Worm (Caenorhabditis elegans) whole organism, L2 larva: ENCODE results near the gene C44H4.8.

Experiments used
- C34F6.9 ChIP-seq: fragments of 150-350 bp; optimal IDR thresholded peaks from 2 replicates; lab custom pipeline; 2014; ENCODE audit warnings: missing biosample characterization, missing genetic modification characterization
- F13H6.1 ChIP-seq: sonication (generic microtip); optimal IDR thresholded peaks from 2 replicates; lab custom pipeline; 2016; ENCODE audit warnings: missing genetic modification characterization, missing compliant biosample characterization
- R02D3.7 ChIP-seq: fragments of 150-350 bp; optimal IDR thresholded peaks from 2 replicates; lab custom pipeline; 2014; ENCODE audit warnings: missing biosample characterization, missing genetic modification characterization
- alr-1 ChIP-seq: fragments of 150-350 bp; optimal IDR thresholded peaks from 2 replicates; lab custom pipeline; 2014; ENCODE audit warnings: missing biosample characterization, missing genetic modification characterization
- ama-1 ChIP-seq: fragments of 150-350 bp; optimal IDR thresholded peaks from 2 replicates; lab custom pipeline; 2018; ENCODE audit warnings: inconsistent platforms
- blmp-1 ChIP-seq: sonication (generic microtip); optimal IDR thresholded peaks from 2 replicates; lab custom pipeline; 2017; ENCODE audit warnings: missing genetic modification characterization, mild to moderate bottlenecking, missing compliant biosample characterization, antibody characterized with exemption, moderate library complexity; ENCODE audit not compliant: insufficient read depth
- ceh-16 ChIP-seq: fragments of 150-350 bp; optimal IDR thresholded peaks from 2 replicates; lab custom pipeline; 2014; ENCODE audit warnings: missing biosample characterization, missing genetic modification characterization
- crh-2 ChIP-seq: sonication (generic microtip); optimal IDR thresholded peaks from 2 replicates; lab custom pipeline; 2017; ENCODE audit warnings: missing biosample characterization, missing genetic modification characterization
- dmd-4 ChIP-seq: sonication (generic microtip); optimal IDR thresholded peaks from 2 replicates; lab custom pipeline; 2017; ENCODE audit warnings: missing biosample characterization, missing genetic modification characterization
- elt-1 ChIP-seq: fragments of 150-350 bp; optimal IDR thresholded peaks from 2 replicates; lab custom pipeline; 2014; ENCODE audit warnings: missing biosample characterization, missing genetic modification characterization
- fos-1 ChIP-seq: fragments of 150-350 bp; optimal IDR thresholded peaks from 2 replicates; lab custom pipeline; 2014; ENCODE audit warnings: missing biosample characterization, missing genetic modification characterization
- gmeb-1 ChIP-seq: fragments of 150-350 bp; optimal IDR thresholded peaks from 2 replicates; lab custom pipeline; 2014; ENCODE audit warnings: missing biosample characterization, missing genetic modification characterization
- lin-11 ChIP-seq: fragments of 150-350 bp; sonication (generic microtip); optimal IDR thresholded peaks from 2 replicates; lab custom pipeline; 2014; ENCODE audit warnings: missing biosample characterization, missing genetic modification characterization, inconsistent platforms, mixed read lengths
- lin-13 ChIP-seq: fragments of 150-350 bp; optimal IDR thresholded peaks from 2 replicates; lab custom pipeline; 2014; ENCODE audit warnings: missing biosample characterization, missing genetic modification reagents, missing genetic modification characterization
- lin-39 ChIP-seq: fragments of 150-350 bp; optimal IDR thresholded peaks from 2 replicates; lab custom pipeline; 2014; ENCODE audit warnings: missing biosample characterization, missing genetic modification reagents, missing genetic modification characterization
- lsy-2 ChIP-seq, 2 experiments: fragments of 150-350 bp in 1 of 2; sonication (generic microtip) in 1 of 2; optimal IDR thresholded peaks; 2 replicates each; lab custom pipeline; 2014 to 2017; ENCODE audit warnings: missing biosample characterization in 2 of 2, missing genetic modification characterization in 2 of 2
- mab-5 ChIP-seq: fragments of 150-350 bp; optimal IDR thresholded peaks from 2 replicates; lab custom pipeline; 2014; ENCODE audit warnings: missing biosample characterization, missing genetic modification characterization
- mbf-1 ChIP-seq: sonication (generic microtip); optimal IDR thresholded peaks from 2 replicates; lab custom pipeline; 2017; ENCODE audit warnings: missing biosample characterization, missing genetic modification characterization
- mdl-1 ChIP-seq, 2 experiments: fragments of 150-350 bp in 1 of 2; sonication (generic microtip) in 1 of 2; optimal IDR thresholded peaks; 2 replicates each; lab custom pipeline; 2017; ENCODE audit warnings: missing biosample characterization in 2 of 2, missing genetic modification characterization in 2 of 2
- nhr-11 ChIP-seq: fragments of 150-350 bp; optimal IDR thresholded peaks from 2 replicates; lab custom pipeline; 2014; ENCODE audit warnings: missing biosample characterization, missing genetic modification characterization
- nhr-12 ChIP-seq: fragments of 150-350 bp; optimal IDR thresholded peaks from 2 replicates; lab custom pipeline; 2014; ENCODE audit warnings: missing biosample characterization, missing genetic modification characterization
- nhr-129 ChIP-seq: fragments of 150-350 bp; optimal IDR thresholded peaks from 2 replicates; lab custom pipeline; 2014; ENCODE audit warnings: missing biosample characterization, missing genetic modification characterization
- nhr-21 ChIP-seq: fragments of 150-350 bp; optimal IDR thresholded peaks from 2 replicates; lab custom pipeline; 2014; ENCODE audit warnings: missing biosample characterization, missing genetic modification characterization
- nhr-23 ChIP-seq: fragments of 150-350 bp; optimal IDR thresholded peaks from 2 replicates; lab custom pipeline; 2014; ENCODE audit warnings: missing biosample characterization, missing genetic modification reagents, missing genetic modification characterization
- nhr-237 ChIP-seq: fragments of 150-350 bp; optimal IDR thresholded peaks from 2 replicates; lab custom pipeline; 2014; ENCODE audit warnings: missing biosample characterization, missing genetic modification characterization
- nhr-25 ChIP-seq: fragments of 150-350 bp; sonication (generic microtip); optimal IDR thresholded peaks from 3 replicates; lab custom pipeline; 2014; ENCODE audit warnings: missing biosample characterization, missing genetic modification characterization
- nhr-6 ChIP-seq: fragments of 150-350 bp; optimal IDR thresholded peaks from 2 replicates; lab custom pipeline; 2014; ENCODE audit warnings: missing biosample characterization, missing genetic modification characterization
- nhr-77 ChIP-seq: fragments of 150-350 bp; optimal IDR thresholded peaks from 2 replicates; lab custom pipeline; 2014; ENCODE audit warnings: missing biosample characterization, missing genetic modification characterization
- peb-1 ChIP-seq: fragments of 150-350 bp; optimal IDR thresholded peaks from 2 replicates; lab custom pipeline; 2014; ENCODE audit warnings: missing biosample characterization, missing genetic modification characterization
- skn-1 ChIP-seq: sonication (generic microtip); optimal IDR thresholded peaks from 2 replicates; lab custom pipeline; 2017; ENCODE audit warnings: missing biosample characterization, missing genetic modification characterization
- sma-3 ChIP-seq: sonication (generic microtip); optimal IDR thresholded peaks from 2 replicates; lab custom pipeline; 2016; ENCODE audit warnings: missing genetic modification reagents, missing genetic modification characterization, missing compliant biosample characterization
- sma-9 ChIP-seq, 2 experiments: fragments of 150-350 bp in 1 of 2; sonication (generic microtip) in 1 of 2; optimal IDR thresholded peaks; 2 replicates each; lab custom pipeline; 2014 to 2016; ENCODE audit warnings: missing genetic modification characterization in 2 of 2, mild to moderate bottlenecking in 1 of 2, missing biosample characterization in 1 of 2, missing compliant biosample characterization in 1 of 2, missing genetic modification reagents in 1 of 2, moderate library complexity in 1 of 2
- snpc-4 ChIP-seq: fragments of 150-350 bp; optimal IDR thresholded peaks from 2 replicates; lab custom pipeline; 2014; ENCODE audit warnings: missing biosample characterization, missing genetic modification characterization
- unc-55 ChIP-seq: fragments of 150-350 bp; sonication (generic microtip); optimal IDR thresholded peaks from 3 replicates; lab custom pipeline; 2014; ENCODE audit warnings: missing biosample characterization, missing genetic modification reagents, missing genetic modification characterization
- unc-62 ChIP-seq: fragments of 150-350 bp; optimal IDR thresholded peaks from 2 replicates; lab custom pipeline; 2014; ENCODE audit warnings: missing biosample characterization, missing genetic modification reagents, missing genetic modification characterization
- zag-1 ChIP-seq: fragments of 150-350 bp; optimal IDR thresholded peaks from 2 replicates; lab custom pipeline; 2014; ENCODE audit warnings: missing biosample characterization, missing genetic modification characterization
- ztf-1 ChIP-seq: fragments of 200-800 bp; sonication (Bioruptor generic); conservative IDR thresholded peaks from 2 replicates; pipeline ENCODE4 v1.3.6; 2022; ENCODE audit warnings: missing genetic modification characterization, missing compliant biosample characterization
- ztf-11 ChIP-seq: sonication (generic microtip); optimal IDR thresholded peaks from 2 replicates; lab custom pipeline; 2017; ENCODE audit warnings: missing biosample characterization, missing genetic modification characterization
- ztf-4 ChIP-seq: fragments of 150-350 bp; optimal IDR thresholded peaks from 2 replicates; lab custom pipeline; 2014; ENCODE audit warnings: missing biosample characterization, missing genetic modification characterization

Gene C44H4.8

ce11 chrX:14594825-14595224 lies at the start of gene C44H4.8:
Gene C44H4.8 (plus strand): TSS chrX:14595125.
- TF ChIP-seq lin-39 (no peak), nhr-25 (tag; lab: Kevin White, UChicago) (no peak), R02D3.7 (tag; lab: Kevin White, UChicago) (no peak), ama-1 (lab: Kevin White, UChicago) (no peak), gmeb-1 (tag; lab: Kevin White, UChicago) (no peak), lin-11 (tag; lab: Kevin White, UChicago) (no peak)

- TF ChIP-seq gmeb-1 (tag; lab: Kevin White, UChicago), result no peak
- TF ChIP-seq sma-3 (GFP tag; lab: Kevin White, UChicago), result no peak
- no peak for TF ChIP-seq mab-5 (tag; lab: Kevin White, UChicago)
- no peak for TF ChIP-seq lin-11 (tag; lab: Kevin White, UChicago)
- TF ChIP-seq dmd-4 (tag; lab: Kevin White, UChicago), result no peak
- no peak for TF ChIP-seq fos-1 (tag; lab: Kevin White, UChicago)
- TF ChIP-seq peb-1 (tag; lab: Kevin White, UChicago), result no peak
- TF ChIP-seq unc-55 (GFP tag; lab: Kevin White, UChicago), result no peak
- TF ChIP-seq nhr-237 (tag; lab: Kevin White, UChicago), result no peak
- TF ChIP-seq F13H6.1 (tag; lab: Kevin White, UChicago), result no peak
- no peak for TF ChIP-seq nhr-21 (tag; lab: Kevin White, UChicago)
- no peak for TF ChIP-seq nhr-11 (tag; lab: Kevin White, UChicago)
- no peak for TF ChIP-seq mbf-1
- no peak for TF ChIP-seq R02D3.7 (tag; lab: Kevin White, UChicago)
- TF ChIP-seq ztf-4 (tag; lab: Kevin White, UChicago), result no peak
- TF ChIP-seq elt-1, result no peak
- no peak for TF ChIP-seq zag-1 (tag; lab: Kevin White, UChicago)
- TF ChIP-seq nhr-25 (tag; lab: Kevin White, UChicago), result no peak
- TF ChIP-seq crh-2 (tag; lab: Kevin White, UChicago), result no peak
Observed at ce11 chrX:14545543-14545942, 49.4 kb upstream of the C44H4.8 start, which contains the start of gene enri-2. Gene enri-2 (plus strand): TSS chrX:14545843.

DNA sequence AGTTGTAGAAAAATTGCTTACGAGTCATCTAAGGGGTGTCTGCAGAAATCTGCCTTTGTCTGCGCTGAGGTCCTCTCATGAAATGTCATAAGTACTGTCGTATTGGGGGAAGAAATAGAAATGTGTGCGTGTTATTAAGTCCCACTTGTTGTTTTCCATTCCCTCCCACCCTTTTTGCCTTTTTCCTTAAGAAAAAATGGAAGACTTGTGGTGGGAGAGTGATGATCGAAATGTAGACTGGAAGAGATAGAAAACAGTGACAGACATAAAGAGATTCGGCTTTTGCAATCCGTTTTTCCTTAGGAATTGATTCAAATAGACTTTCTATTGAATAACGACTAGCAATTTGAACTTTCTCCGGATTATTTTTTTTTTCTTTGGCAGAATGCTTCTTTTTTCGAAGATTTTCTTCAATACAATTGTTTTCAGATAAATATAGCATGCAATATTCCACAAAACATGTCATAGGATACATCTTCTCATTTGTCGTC lies 45.2 kb upstream of the C44H4.8 start, which contains the start of gene ram-5:
TSS of gene ram-5 (plus strand) at position 441 of the 491 bp plus-strand sequence.
- TF ChIP-seq nhr-6 (tag; lab: Kevin White, UChicago) (no peak), nhr-77 (tag; lab: Kevin White, UChicago) (no peak), lsy-2 (tag; optimal IDR thresholded peaks at IDR 0.05; lab: Kevin White, UChicago) (no peak), sma-9 (GFP tag; optimal IDR thresholded peaks at IDR 0.05; lab: Kevin White, UChicago) (no peak), sma-9 (tag; optimal IDR thresholded peaks at IDR 0.05; lab: Kevin White, UChicago) (no peak), ceh-16 (tag; lab: Kevin White, UChicago) (no peak)

DNA sequence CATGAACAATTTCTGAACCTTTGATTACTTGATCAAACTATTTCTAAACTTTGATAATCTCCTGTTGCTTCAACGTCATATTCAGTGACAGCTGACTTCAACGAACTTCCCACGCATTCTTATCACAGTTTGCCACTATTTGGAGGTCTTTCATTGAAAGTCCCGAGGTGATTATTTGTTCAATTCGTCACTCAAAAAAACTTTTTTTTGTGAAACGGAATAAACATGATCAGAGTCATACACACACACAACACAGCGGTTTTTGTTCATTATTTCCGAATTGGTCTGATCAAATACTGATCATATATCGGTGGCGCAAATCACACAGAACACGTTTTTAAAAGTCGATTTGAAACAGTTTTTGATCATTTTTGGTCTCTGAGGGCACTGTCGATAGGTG lies 38.5 kb upstream of the C44H4.8 start:
- no peak for TF ChIP-seq nhr-11 (tag; lab: Kevin White, UChicago)
- TF ChIP-seq ztf-1 (GFP tag; lab: Robert Waterston, UW), result no peak
- peak; percentile 23 for TF ChIP-seq sma-9 (GFP tag; optimal IDR thresholded peaks at IDR 0.05; lab: Kevin White, UChicago)
- no peak for TF ChIP-seq sma-9 (tag; optimal IDR thresholded peaks at IDR 0.05; lab: Kevin White, UChicago)
- no peak for TF ChIP-seq mab-5 (tag; lab: Kevin White, UChicago)
- TF ChIP-seq skn-1 (tag; lab: Kevin White, UChicago), result no peak
- TF ChIP-seq ceh-16 (tag; lab: Kevin White, UChicago), result no peak
- no peak for TF ChIP-seq peb-1 (tag; lab: Kevin White, UChicago)

DNA sequence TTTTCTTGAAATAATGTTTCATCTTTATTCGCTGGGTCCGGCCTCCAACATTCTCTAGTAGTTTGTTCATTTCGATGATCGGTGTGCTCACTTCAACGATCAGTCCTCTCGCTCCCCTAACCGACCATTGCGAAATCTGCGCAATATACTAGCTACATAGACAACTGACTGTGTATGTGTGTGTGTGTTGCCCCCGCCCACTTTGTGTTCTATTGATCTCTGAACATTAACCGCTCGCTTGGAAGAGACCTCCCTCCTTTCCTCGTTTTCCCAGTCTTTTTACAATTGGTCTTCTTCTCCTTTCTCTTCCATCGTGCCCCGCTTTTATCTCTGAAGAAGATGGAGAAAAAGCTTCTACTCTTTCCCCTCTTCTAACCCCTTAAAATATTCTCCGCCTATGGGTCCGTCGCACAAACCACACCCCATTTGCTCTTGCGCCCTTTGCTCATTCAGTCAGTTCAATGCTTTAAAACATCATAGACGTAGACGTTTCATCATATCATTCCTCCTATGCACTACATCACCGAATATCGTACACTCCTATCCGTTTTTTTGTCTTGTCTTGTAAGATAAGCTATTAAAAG lies 37.5 kb upstream of the C44H4.8 start:
- TF ChIP-seq alr-1 (tag; lab: Kevin White, UChicago), result no peak
- TF ChIP-seq ama-1 (lab: Kevin White, UChicago), result no peak
- TF ChIP-seq ztf-11 (tag; lab: Kevin White, UChicago), result no peak
- TF ChIP-seq nhr-129 (tag; lab: Kevin White, UChicago), result peak; percentile 77
- no peak for TF ChIP-seq unc-62 (GFP tag; lab: Kevin White, UChicago)
- no peak for TF ChIP-seq sma-3 (GFP tag; lab: Kevin White, UChicago)
- TF ChIP-seq ztf-1 (GFP tag; lab: Robert Waterston, UW), result no peak
- no peak for TF ChIP-seq mbf-1
- no peak for TF ChIP-seq nhr-11 (tag; lab: Kevin White, UChicago)
- peak; percentile 20 to 44 for TF ChIP-seq lsy-2 (tag; optimal IDR thresholded peaks at IDR 0.05; lab: Kevin White, UChicago)
- TF ChIP-seq mdl-1 (tag; optimal IDR thresholded peaks at IDR 0.05; lab: Kevin White, UChicago), result peak; percentile 28 to 52
- no peak for TF ChIP-seq nhr-12 (tag; lab: Kevin White, UChicago)
- peak; percentile 47 for TF ChIP-seq lin-13 (GFP tag; lab: Kevin White, UChicago)
- no peak for TF ChIP-seq skn-1 (tag; lab: Kevin White, UChicago)
- TF ChIP-seq blmp-1, result no peak
- no peak for TF ChIP-seq crh-2 (tag; lab: Kevin White, UChicago)
- no peak for TF ChIP-seq nhr-25 (tag; lab: Kevin White, UChicago)
- TF ChIP-seq gmeb-1 (tag; lab: Kevin White, UChicago), result no peak
- no peak for TF ChIP-seq mab-5 (tag; lab: Kevin White, UChicago)
- peak; percentile 42 for TF ChIP-seq C34F6.9
- TF ChIP-seq dmd-4 (tag; lab: Kevin White, UChicago), result no peak
- TF ChIP-seq sma-9 (GFP tag; optimal IDR thresholded peaks at IDR 0.05; lab: Kevin White, UChicago), result peak; percentile 97
- no peak for TF ChIP-seq sma-9 (tag; optimal IDR thresholded peaks at IDR 0.05; lab: Kevin White, UChicago)
- TF ChIP-seq R02D3.7 (tag; lab: Kevin White, UChicago), result no peak
- no peak for TF ChIP-seq nhr-23 (tag; lab: Kevin White, UChicago)
- TF ChIP-seq fos-1 (tag; lab: Kevin White, UChicago), result no peak
- peak; percentile 28 for TF ChIP-seq snpc-4 (tag; lab: Kevin White, UChicago)
- no peak for TF ChIP-seq ceh-16 (tag; lab: Kevin White, UChicago)
